Fruit fly (Drosophila melanogaster) Kc167 (cell line): ENCODE results near the gene Tspo.

Experiments
- Myc ChIP-seq: fragments of >200 bp; optimal IDR thresholded peaks from 2 replicates; lab custom pipeline; 2017; ENCODE audit warnings: missing external identifiers
- Sin3A ChIP-seq: fragments of >200 bp; optimal IDR thresholded peaks from 2 replicates; lab custom pipeline; 2018; ENCODE audit warnings: missing external identifiers
- h ChIP-seq: fragments of >200 bp; optimal IDR thresholded peaks from 3 replicates; lab custom pipeline; 2018; ENCODE audit warnings: missing external identifiers
- insv ChIP-seq: fragments of >200 bp; optimal IDR thresholded peaks from 3 replicates; lab custom pipeline; 2018; ENCODE audit warnings: missing external identifiers
- psq ChIP-seq: fragments of >200 bp; optimal IDR thresholded peaks from 2 replicates; lab custom pipeline; 2017; ENCODE audit warnings: missing external identifiers
- ttk ChIP-seq: sonication (Bioruptor generic); optimal IDR thresholded peaks from 2 replicates; lab custom pipeline; 2017; ENCODE audit warnings: missing external identifiers

dm6 chr2L:530245-530644 lies 29.2 kb upstream of the Tspo start:
- TF ChIP-seq Myc (lab: Kevin White, UChicago) (no peak), insv (no peak), psq (no peak), h (lab: Kevin White, UChicago) (no peak), Sin3A (lab: Kevin White, UChicago) (no peak), ttk (lab: Kevin White, UChicago) (no peak)
